Worm (Caenorhabditis elegans) whole organism, mixed stage, embryonic: ENCODE measurements around the gene ttbk-7.

Experiments used
- M03D4.4 ChIP-seq: sonication (generic microtip); optimal IDR thresholded peaks from 2 replicates; lab custom pipeline; 2017; ENCODE audit warnings: mild to moderate bottlenecking, missing genetic modification characterization, missing compliant biosample characterization
- bed-3 ChIP-seq: fragments of 200-800 bp; sonication (Bioruptor generic); optimal IDR thresholded peaks from 3 replicates; lab custom pipeline; 2018; ENCODE audit warnings: mild to moderate bottlenecking, missing genetic modification characterization, moderate library complexity, missing compliant biosample characterization
- blmp-1 ChIP-seq: fragments of 150-350 bp; optimal IDR thresholded peaks from 2 replicates; lab custom pipeline; 2014; ENCODE audit warnings: missing biosample characterization, missing genetic modification characterization
- ceh-39 ChIP-seq: fragments of 150-350 bp; optimal IDR thresholded peaks from 2 replicates; lab custom pipeline; 2014; ENCODE audit warnings: missing biosample characterization, missing genetic modification characterization
- ceh-43 ChIP-seq: fragments of 200-800 bp; sonication (Bioruptor generic); optimal IDR thresholded peaks from 2 replicates; lab custom pipeline; 2018; ENCODE audit warnings: mild to moderate bottlenecking, missing genetic modification characterization, moderate library complexity, missing compliant biosample characterization
- ceh-83 ChIP-seq: fragments of 200-800 bp; sonication (Bioruptor generic); optimal IDR thresholded peaks from 2 replicates; lab custom pipeline; 2018; ENCODE audit warnings: mild to moderate bottlenecking, missing genetic modification characterization, missing compliant biosample characterization
- ces-1 ChIP-seq: fragments of 150-350 bp; optimal IDR thresholded peaks from 2 replicates; lab custom pipeline; 2014; ENCODE audit warnings: missing biosample characterization, missing genetic modification reagents, missing genetic modification characterization
- cnd-1 ChIP-seq: fragments of 200-800 bp; sonication (Bioruptor generic); optimal IDR thresholded peaks from 2 replicates; lab custom pipeline; 2018; ENCODE audit warnings: mild to moderate bottlenecking, missing genetic modification characterization, missing compliant biosample characterization
- drap-1 ChIP-seq: fragments of 200-800 bp; sonication (Bioruptor generic); optimal IDR thresholded peaks from 3 replicates; lab custom pipeline; 2018; ENCODE audit warnings: mild to moderate bottlenecking, missing genetic modification characterization, missing compliant biosample characterization
- elt-1 ChIP-seq: sonication (generic microtip); optimal IDR thresholded peaks from 2 replicates; lab custom pipeline; 2017; ENCODE audit warnings: missing genetic modification characterization, mild to moderate bottlenecking, missing compliant biosample characterization, antibody characterized with exemption, moderate library complexity, borderline replicate concordance; ENCODE audit not compliant: insufficient read depth
- ham-2 ChIP-seq: fragments of 200-800 bp; sonication (Bioruptor generic); optimal IDR thresholded peaks from 2 replicates; lab custom pipeline; 2018; ENCODE audit warnings: mild to moderate bottlenecking, missing genetic modification characterization, missing compliant biosample characterization
- hlh-1 ChIP-seq: fragments of 150-350 bp; optimal IDR thresholded peaks from 2 replicates; lab custom pipeline; 2014; ENCODE audit warnings: missing biosample characterization, missing genetic modification reagents, missing genetic modification characterization
- lin-13 ChIP-seq: fragments of 150-350 bp; optimal IDR thresholded peaks from 2 replicates; lab custom pipeline; 2014; ENCODE audit warnings: missing biosample characterization, missing genetic modification characterization
- lin-32 ChIP-seq: fragments of 200-800 bp; sonication (Bioruptor generic); optimal IDR thresholded peaks from 2 replicates; lab custom pipeline; 2018; ENCODE audit warnings: mild to moderate bottlenecking, missing genetic modification characterization, missing compliant biosample characterization
- lsy-2 ChIP-seq: fragments of 150-350 bp; optimal IDR thresholded peaks from 2 replicates; lab custom pipeline; 2014; ENCODE audit warnings: missing biosample characterization, missing genetic modification characterization
- mab-5 ChIP-seq: fragments of 150-350 bp; optimal IDR thresholded peaks from 2 replicates; lab custom pipeline; 2014; ENCODE audit warnings: missing biosample characterization, missing genetic modification characterization
- mep-1 ChIP-seq: fragments of 150-350 bp; optimal IDR thresholded peaks from 2 replicates; lab custom pipeline; 2017; ENCODE audit warnings: missing biosample characterization, missing genetic modification reagents, missing genetic modification characterization, inconsistent platforms
- mls-2 ChIP-seq: sonication (generic microtip); optimal IDR thresholded peaks from 2 replicates; lab custom pipeline; 2016; ENCODE audit warnings: mild to moderate bottlenecking, missing genetic modification characterization, moderate library complexity, missing compliant biosample characterization
- nhr-12 ChIP-seq: fragments of 150-350 bp; optimal IDR thresholded peaks from 2 replicates; lab custom pipeline; 2014; ENCODE audit warnings: missing biosample characterization, missing genetic modification characterization
- nhr-2 ChIP-seq: fragments of 150-350 bp; optimal IDR thresholded peaks from 2 replicates; lab custom pipeline; 2014; ENCODE audit warnings: missing biosample characterization, missing genetic modification characterization
- nhr-237 ChIP-seq: fragments of 150-350 bp; optimal IDR thresholded peaks from 2 replicates; lab custom pipeline; 2014; ENCODE audit warnings: missing biosample characterization, missing genetic modification characterization
- nhr-28 ChIP-seq: fragments of 150-350 bp; optimal IDR thresholded peaks from 2 replicates; lab custom pipeline; 2014; ENCODE audit warnings: missing biosample characterization, missing genetic modification characterization
- nhr-76 ChIP-seq: sonication (generic microtip); optimal IDR thresholded peaks from 2 replicates; lab custom pipeline; 2017; ENCODE audit warnings: missing biosample characterization, missing genetic modification characterization
- pha-4 ChIP-seq: fragments of 150-350 bp; optimal IDR thresholded peaks from 2 replicates; lab custom pipeline; 2018; ENCODE audit warnings: missing biosample characterization, missing genetic modification reagents, missing genetic modification characterization
- sem-2 ChIP-seq: fragments of 200-800 bp; sonication (Bioruptor generic); optimal IDR thresholded peaks from 2 replicates; lab custom pipeline; 2018; ENCODE audit warnings: mild to moderate bottlenecking, missing genetic modification characterization, missing compliant biosample characterization
- snpc-4 ChIP-seq: fragments of 150-350 bp; optimal IDR thresholded peaks from 2 replicates; lab custom pipeline; 2014; ENCODE audit warnings: missing biosample characterization, missing genetic modification characterization
- tbx-8 ChIP-seq: fragments of 200-800 bp; sonication (Bioruptor generic); optimal IDR thresholded peaks from 2 replicates; lab custom pipeline; 2018; ENCODE audit warnings: mild to moderate bottlenecking, missing genetic modification characterization, moderate library complexity, missing compliant biosample characterization
- unc-120 ChIP-seq: sonication (generic microtip); optimal IDR thresholded peaks from 2 replicates; lab custom pipeline; 2017; ENCODE audit warnings: missing genetic modification characterization, missing compliant biosample characterization; ENCODE audit not compliant: poor library complexity, severe bottlenecking
- unc-39 ChIP-seq: fragments of 150-350 bp; optimal IDR thresholded peaks from 2 replicates; lab custom pipeline; 2014; ENCODE audit warnings: missing biosample characterization, missing genetic modification characterization
- unc-62 ChIP-seq: fragments of 150-350 bp; optimal IDR thresholded peaks from 2 replicates; lab custom pipeline; 2014; ENCODE audit warnings: missing biosample characterization, missing genetic modification reagents, missing genetic modification characterization
- zip-8 ChIP-seq: fragments of 150-350 bp; optimal IDR thresholded peaks from 2 replicates; lab custom pipeline; 2014; ENCODE audit warnings: missing biosample characterization, missing genetic modification characterization
- ztf-11 ChIP-seq: fragments of 150-350 bp; optimal IDR thresholded peaks from 2 replicates; lab custom pipeline; 2014; ENCODE audit warnings: missing biosample characterization, missing genetic modification characterization

The ttbk-7 gene

DNA sequence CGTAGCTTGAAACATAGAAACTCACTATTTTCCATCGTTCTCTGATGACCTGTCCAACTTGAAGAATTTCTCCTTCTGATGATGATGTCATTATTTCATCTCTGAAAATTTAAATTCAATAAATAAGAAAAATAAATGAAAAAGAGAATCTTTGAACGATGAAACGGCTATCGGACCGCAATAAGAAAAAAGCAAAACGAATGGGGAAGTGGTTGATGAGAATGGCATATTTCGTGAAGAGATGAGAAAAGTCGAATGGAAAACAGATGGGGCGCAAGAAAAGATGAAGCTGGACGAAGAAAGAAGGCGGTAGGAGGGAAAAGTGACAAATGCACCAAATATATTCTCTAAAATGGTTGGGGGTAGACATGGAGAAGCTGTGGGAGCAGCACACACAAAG, at the start of gene ttbk-7:
ttbk-7 (minus strand) TSS at position 101 of the 400 bp plus-strand sequence.
- TF ChIP-seq nhr-2 (tag; lab: Kevin White, UChicago): no peak
- TF ChIP-seq zip-8 (tag; lab: Kevin White, UChicago): no peak
- no peak for TF ChIP-seq tbx-8 (GFP tag; lab: Kevin White, UChicago)
- TF ChIP-seq ceh-83 (GFP tag; lab: Kevin White, UChicago): no peak
- TF ChIP-seq drap-1: no peak
- no peak for TF ChIP-seq blmp-1 (tag; lab: Kevin White, UChicago)
- no peak for TF ChIP-seq lsy-2 (tag; lab: Kevin White, UChicago)
- TF ChIP-seq nhr-12: no peak
- no peak for TF ChIP-seq pha-4 (tag; lab: Kevin White, UChicago)
- TF ChIP-seq ceh-43 (GFP tag; lab: Kevin White, UChicago): no peak
- TF ChIP-seq sem-2 (GFP tag; lab: Kevin White, UChicago): no peak
- no peak for TF ChIP-seq mep-1 (tag; lab: Kevin White, UChicago)
- no peak for TF ChIP-seq nhr-237 (tag; lab: Kevin White, UChicago)
- no peak for TF ChIP-seq nhr-28
- TF ChIP-seq ceh-39 (tag; lab: Kevin White, UChicago): no peak
- no peak for TF ChIP-seq unc-120
- TF ChIP-seq mls-2: no peak
- no peak for TF ChIP-seq ces-1 (GFP tag; lab: Kevin White, UChicago)
- TF ChIP-seq nhr-76 (tag; lab: Kevin White, UChicago): no peak

DNA sequence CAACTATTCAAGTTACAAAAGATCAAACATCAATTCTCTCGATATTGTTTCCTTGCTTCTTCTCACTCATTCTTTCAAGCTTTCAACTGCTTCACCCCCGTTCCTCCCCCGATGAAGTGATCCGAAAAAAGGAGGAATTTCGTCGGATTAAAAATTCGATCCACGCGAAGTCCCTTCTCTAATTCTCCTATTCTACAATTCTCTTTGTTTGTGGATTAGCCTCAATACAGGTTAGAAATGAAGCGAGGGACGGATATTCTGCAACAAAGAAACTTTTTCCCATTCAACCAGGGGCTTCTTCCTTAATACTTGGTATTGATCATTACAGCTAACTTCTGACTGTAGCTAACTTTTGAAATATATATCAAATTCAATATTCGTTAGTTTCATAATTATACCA, 49.1 kb upstream of the ttbk-7 start, which contains the start of gene grl-2:
grl-2 (plus strand) TSS at position 301 of the 400 bp plus-strand sequence.
- TF ChIP-seq snpc-4 (tag; lab: Kevin White, UChicago): no peak
- no peak for TF ChIP-seq blmp-1 (tag; lab: Kevin White, UChicago)
- TF ChIP-seq lin-32 (GFP tag; lab: Kevin White, UChicago): no peak
- TF ChIP-seq lsy-2 (tag; lab: Kevin White, UChicago): no peak
- TF ChIP-seq unc-120: no peak
- TF ChIP-seq drap-1: no peak
- TF ChIP-seq cnd-1 (tag; lab: Kevin White, UChicago): no peak
- TF ChIP-seq tbx-8 (GFP tag; lab: Kevin White, UChicago): no peak
- TF ChIP-seq elt-1 (tag; lab: Kevin White, UChicago): no peak
- no peak for TF ChIP-seq ceh-83 (GFP tag; lab: Kevin White, UChicago)
- TF ChIP-seq ztf-11: no peak
- TF ChIP-seq ham-2 (GFP tag; lab: Kevin White, UChicago): no peak

DNA sequence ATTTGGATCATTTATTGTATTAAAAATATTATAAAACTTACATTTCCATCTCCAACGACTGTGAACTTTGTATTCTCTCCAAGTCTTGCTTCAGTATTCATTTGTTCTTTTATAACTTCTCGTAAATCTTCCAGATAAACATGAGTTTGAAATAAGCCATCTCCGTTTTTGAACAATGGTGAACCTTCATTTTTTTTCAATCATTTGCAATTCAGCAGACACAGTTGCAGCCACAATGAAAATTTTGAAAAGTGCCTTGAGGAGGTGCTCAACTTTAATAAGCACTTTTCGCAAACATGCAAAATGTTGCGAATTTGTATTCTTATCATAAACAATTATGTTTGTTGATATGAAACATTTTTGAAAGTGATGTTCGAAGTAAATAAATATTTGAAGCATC, 48.6 kb upstream of the ttbk-7 start, which contains the start of gene T16G1.3:
T16G1.3 (minus strand) TSS at position 101 of the 400 bp plus-strand sequence.
- no peak for TF ChIP-seq ceh-83 (GFP tag; lab: Kevin White, UChicago)
- TF ChIP-seq cnd-1 (tag; lab: Kevin White, UChicago): no peak
- no peak for TF ChIP-seq bed-3 (GFP tag; lab: Kevin White, UChicago)
- TF ChIP-seq zip-8 (tag; lab: Kevin White, UChicago): no peak
- no peak for TF ChIP-seq nhr-12
- no peak for TF ChIP-seq pha-4 (tag; lab: Kevin White, UChicago)
- no peak for TF ChIP-seq nhr-76 (tag; lab: Kevin White, UChicago)
- TF ChIP-seq ceh-43 (GFP tag; lab: Kevin White, UChicago): no peak
- no peak for TF ChIP-seq ham-2 (GFP tag; lab: Kevin White, UChicago)
- no peak for TF ChIP-seq mep-1 (tag; lab: Kevin White, UChicago)
- TF ChIP-seq blmp-1 (tag; lab: Kevin White, UChicago): no peak
- TF ChIP-seq snpc-4 (tag; lab: Kevin White, UChicago): no peak
- no peak for TF ChIP-seq elt-1 (tag; lab: Kevin White, UChicago)
- TF ChIP-seq hlh-1: no peak
- no peak for TF ChIP-seq unc-120
- TF ChIP-seq ces-1 (GFP tag; lab: Kevin White, UChicago): no peak
- TF ChIP-seq M03D4.4 (tag; lab: Kevin White, UChicago): no peak
- TF ChIP-seq lin-32 (GFP tag; lab: Kevin White, UChicago): no peak

DNA sequence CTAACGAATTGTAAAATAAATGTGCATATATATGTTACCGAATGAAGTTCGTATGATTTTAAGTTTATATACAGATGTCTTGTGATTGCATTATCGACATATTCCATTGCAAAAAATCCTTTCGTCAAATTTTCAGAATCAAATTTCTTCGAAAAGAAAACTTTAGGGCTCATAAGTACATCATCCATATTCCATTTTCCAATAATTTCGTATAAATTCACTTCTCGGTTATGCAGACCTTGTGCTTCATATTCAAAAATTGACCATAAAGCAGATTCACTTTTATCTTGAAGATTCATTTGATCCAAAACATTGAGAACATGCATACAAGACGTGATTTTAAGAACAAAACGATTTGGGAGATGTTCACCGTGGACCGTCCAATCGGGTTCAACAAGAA, 47.7 kb upstream of the ttbk-7 start:
- TF ChIP-seq ztf-11 (no peak), elt-1 (tag; lab: Kevin White, UChicago) (no peak), nhr-28 (no peak), ham-2 (GFP tag; lab: Kevin White, UChicago) (no peak), lsy-2 (tag; lab: Kevin White, UChicago) (no peak), unc-62 (no peak), nhr-237 (tag; lab: Kevin White, UChicago) (no peak), mab-5 (tag; lab: Kevin White, UChicago) (no peak), lin-32 (GFP tag; lab: Kevin White, UChicago) (no peak), ceh-43 (GFP tag; lab: Kevin White, UChicago) (no peak), unc-39 (tag; lab: Kevin White, UChicago) (no peak), lin-13 (tag; lab: Kevin White, UChicago) (no peak), cnd-1 (tag; lab: Kevin White, UChicago) (no peak), mls-2 (no peak)
- TF ChIP-seq, all 35 proteins: peak for 0
